Worm (Caenorhabditis elegans) whole organism, L2 larva: ENCODE measurements around the gene evl-18.

Source experiments
- alr-1 ChIP-seq: fragments of 150-350 bp; optimal IDR thresholded peaks from 2 replicates; lab custom pipeline; 2014; ENCODE audit warnings: missing biosample characterization, missing genetic modification characterization
- aly-2 ChIP-seq: fragments of 150-350 bp; optimal IDR thresholded peaks from 2 replicates; lab custom pipeline; 2014; ENCODE audit warnings: missing biosample characterization, missing genetic modification characterization
- ama-1 ChIP-seq: fragments of 150-350 bp; optimal IDR thresholded peaks from 2 replicates; lab custom pipeline; 2018; ENCODE audit warnings: inconsistent platforms
- ceh-16 ChIP-seq: fragments of 150-350 bp; optimal IDR thresholded peaks from 2 replicates; lab custom pipeline; 2014; ENCODE audit warnings: missing biosample characterization, missing genetic modification characterization
- ceh-82 ChIP-seq: fragments of 150-350 bp; optimal IDR thresholded peaks from 2 replicates; lab custom pipeline; 2014; ENCODE audit warnings: missing biosample characterization, missing genetic modification characterization
- egl-27 ChIP-seq: sonication (generic microtip); optimal IDR thresholded peaks from 3 replicates; lab custom pipeline; 2017; ENCODE audit warnings: missing biosample characterization, missing genetic modification reagents, missing genetic modification characterization
- gmeb-1 ChIP-seq: fragments of 150-350 bp; optimal IDR thresholded peaks from 2 replicates; lab custom pipeline; 2014; ENCODE audit warnings: missing biosample characterization, missing genetic modification characterization
- lin-39 ChIP-seq: fragments of 150-350 bp; optimal IDR thresholded peaks from 2 replicates; lab custom pipeline; 2014; ENCODE audit warnings: missing biosample characterization, missing genetic modification reagents, missing genetic modification characterization
- mdl-1 ChIP-seq, 2 experiments: fragments of 150-350 bp in 1 of 2; sonication (generic microtip) in 1 of 2; optimal IDR thresholded peaks; 2 replicates each; lab custom pipeline; 2017; ENCODE audit warnings: missing biosample characterization in 2 of 2, missing genetic modification characterization in 2 of 2
- nhr-11 ChIP-seq: fragments of 150-350 bp; optimal IDR thresholded peaks from 2 replicates; lab custom pipeline; 2014; ENCODE audit warnings: missing biosample characterization, missing genetic modification characterization
- nhr-129 ChIP-seq: fragments of 150-350 bp; optimal IDR thresholded peaks from 2 replicates; lab custom pipeline; 2014; ENCODE audit warnings: missing biosample characterization, missing genetic modification characterization
- zag-1 ChIP-seq: fragments of 150-350 bp; optimal IDR thresholded peaks from 2 replicates; lab custom pipeline; 2014; ENCODE audit warnings: missing biosample characterization, missing genetic modification characterization
- ztf-11 ChIP-seq: sonication (generic microtip); optimal IDR thresholded peaks from 2 replicates; lab custom pipeline; 2017; ENCODE audit warnings: missing biosample characterization, missing genetic modification characterization

ce11 chrIII:3681351-3681938 is 53.4 kb downstream of the evl-18 start:
- TF ChIP-seq alr-1 (tag; lab: Kevin White, UChicago) (no peak), lin-39 (tag; lab: Kevin White, UChicago) (no peak), ama-1 (lab: Kevin White, UChicago) (no peak), ztf-11 (no peak), ceh-16 (tag; lab: Kevin White, UChicago) (no peak), egl-27 (tag; lab: Kevin White, UChicago) (no peak), nhr-11 (tag; lab: Kevin White, UChicago) (no peak), nhr-129 (tag; lab: Kevin White, UChicago) (no peak), ceh-82 (tag; lab: Kevin White, UChicago) (no peak), aly-2 (tag; lab: Kevin White, UChicago) (no peak), zag-1 (tag; lab: Kevin White, UChicago) (no peak), gmeb-1 (no peak), mdl-1 (tag; optimal IDR thresholded peaks at IDR 0.05; lab: Kevin White, UChicago) (no peak)
